Fruit fly (Drosophila melanogaster): ENCODE data around the gene hydra.
"Not testable (repeated sequence)": the region's sequence is repeated elsewhere in the genome, so short reads cannot be mapped to it uniquely, and the experiment has no call there.

The hydra gene

dm6 chrX:20676963-20677362 lies at the start of gene hydra:
Gene hydra, minus strand, starts transcription at chrX:20677063.
- not testable (repeated sequence) for TF ChIP-seq fru (GFP tag; optimal IDR thresholded peaks at IDR 0.05); Vsx2 (GFP tag; optimal IDR thresholded peaks at IDR 0.05; ENCODE audit: partially characterized antibody); Mio (GFP tag; optimal IDR thresholded peaks at IDR 0.05)

dm6 chrX:20724475-20724874 lies 47.6 kb upstream of the hydra start:
- no peak for TF ChIP-seq Jra (GFP tag; optimal IDR thresholded peaks at IDR 0.05)

dm6 chrX:20723207-20723606 lies 46.3 kb upstream of the hydra start:
- TF ChIP-seq Mio (GFP tag; optimal IDR thresholded peaks at IDR 0.05) (no peak), Hnf4 (GFP tag; optimal IDR thresholded peaks at IDR 0.05) (no peak), Sp1 (GFP tag; optimal IDR thresholded peaks at IDR 0.05) (no peak), brk (GFP tag; optimal IDR thresholded peaks at IDR 0.05) (no peak), tai (GFP tag; optimal IDR thresholded peaks at IDR 0.05) (no peak), psq (GFP tag; optimal IDR thresholded peaks at IDR 0.05) (no peak), woc (GFP tag; optimal IDR thresholded peaks at IDR 0.05) (no peak)

- TF ChIP-seq woc (GFP tag; optimal IDR thresholded peaks at IDR 0.05) (no peak), sage (GFP tag; optimal IDR thresholded peaks at IDR 0.05) (no peak), brk (GFP tag; optimal IDR thresholded peaks at IDR 0.05) (no peak), Dfd (GFP tag; optimal IDR thresholded peaks at IDR 0.05) (no peak), sv (GFP tag; optimal IDR thresholded peaks at IDR 0.05) (no peak), jim (GFP tag; optimal IDR thresholded peaks at IDR 0.05) (no peak), Mio (GFP tag; optimal IDR thresholded peaks at IDR 0.05) (no peak), foxo (GFP tag; optimal IDR thresholded peaks at IDR 0.05) (no peak), HLH106 (tag; optimal IDR thresholded peaks at IDR 0.05) (no peak), fru (GFP tag; optimal IDR thresholded peaks at IDR 0.05) (no peak), Dif (GFP tag; optimal IDR thresholded peaks at IDR 0.05; ENCODE audit: partially characterized antibody) (no peak), N (GFP tag; optimal IDR thresholded peaks at IDR 0.05) (no peak), Vsx2 (GFP tag; optimal IDR thresholded peaks at IDR 0.05; ENCODE audit: partially characterized antibody) (no peak), tai (GFP tag; optimal IDR thresholded peaks at IDR 0.05) (no peak), Myc (optimal IDR thresholded peaks at IDR 0.05) (no peak), Hnf4 (GFP tag; optimal IDR thresholded peaks at IDR 0.05) (no peak), dsf (GFP tag; optimal IDR thresholded peaks at IDR 0.05; ENCODE audit: borderline replicate concordance) (no peak), rgr (GFP tag; optimal IDR thresholded peaks at IDR 0.05) (no peak)
Measured at dm6 chrX:20721724-20722344, 45.0 kb upstream of the hydra start.

- TF ChIP-seq rgr (GFP tag; optimal IDR thresholded peaks at IDR 0.05) (no peak), Jra (GFP tag; optimal IDR thresholded peaks at IDR 0.05) (no peak), Hnf4 (GFP tag; optimal IDR thresholded peaks at IDR 0.05) (no peak), dmrt93B (GFP tag; optimal IDR thresholded peaks at IDR 0.05) (no peak), GATAd (GFP tag; optimal IDR thresholded peaks at IDR 0.05) (no peak), woc (GFP tag; optimal IDR thresholded peaks at IDR 0.05) (no peak)
Measured at dm6 chrX:20717461-20717860, 40.6 kb upstream of the hydra start.

dm6 chrX:20713317-20713716 lies 36.5 kb upstream of the hydra start:
- TF ChIP-seq Hr83 (GFP tag; optimal IDR thresholded peaks at IDR 0.05; ENCODE audit: poor library complexity, severe bottlenecking) (no peak), fru (GFP tag; optimal IDR thresholded peaks at IDR 0.05) (no peak), psq (GFP tag; optimal IDR thresholded peaks at IDR 0.05) (no peak), GATAd (GFP tag; optimal IDR thresholded peaks at IDR 0.05) (no peak)

- no peak for TF ChIP-seq sv (GFP tag; optimal IDR thresholded peaks at IDR 0.05)
- TF ChIP-seq dmrt93B (GFP tag; optimal IDR thresholded peaks at IDR 0.05), result no peak
- no peak for TF ChIP-seq br (GFP tag; optimal IDR thresholded peaks at IDR 0.05)
- TF ChIP-seq sage (GFP tag; optimal IDR thresholded peaks at IDR 0.05), result no peak
- TF ChIP-seq Dfd (GFP tag; optimal IDR thresholded peaks at IDR 0.05), result no peak
- TF ChIP-seq lola (GFP tag; optimal IDR thresholded peaks at IDR 0.05), result no peak
- TF ChIP-seq rgr (GFP tag; optimal IDR thresholded peaks at IDR 0.05), result no peak
- no peak for TF ChIP-seq Hnf4 (GFP tag; optimal IDR thresholded peaks at IDR 0.05)
- no peak for TF ChIP-seq Sp1 (GFP tag; optimal IDR thresholded peaks at IDR 0.05)
Measured at dm6 chrX:20709682-20710081, 32.8 kb upstream of the hydra start.

Data from whole organism, wandering third instar larva.